Worm (Caenorhabditis elegans): ENCODE data around the gene bath-23.

DNA sequence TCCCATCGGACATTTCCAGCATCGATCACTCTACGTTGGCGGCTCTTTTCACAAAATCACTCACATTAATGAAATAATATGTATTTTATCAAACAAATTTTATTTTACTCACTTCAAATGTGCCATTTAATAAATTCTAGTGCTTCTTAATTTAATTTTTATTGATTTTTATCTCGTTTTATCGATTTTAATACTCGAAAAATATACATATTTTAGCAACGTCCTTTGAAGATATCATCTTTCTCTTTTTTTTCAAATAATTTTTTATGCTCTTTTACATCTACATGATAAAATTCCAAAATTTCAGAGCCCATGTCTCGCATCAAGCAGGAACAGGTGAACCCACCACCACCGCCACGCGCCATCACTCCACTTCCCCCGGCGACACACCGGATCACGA is 12.3 kb upstream of the bath-23 start, which contains the start of the genes lido-14 and bath-27:
- TF ChIP-seq nhr-237 (tag; optimal IDR thresholded peaks at IDR 0.05): no peak
- TF ChIP-seq pha-4 (tag; optimal IDR thresholded peaks at IDR 0.05): no peak
- no peak for TF ChIP-seq nhr-12 (tag; optimal IDR thresholded peaks at IDR 0.05)
- TF ChIP-seq unc-62 (GFP tag; optimal IDR thresholded peaks at IDR 0.05): no peak
- no peak for TF ChIP-seq lin-13 (tag; optimal IDR thresholded peaks at IDR 0.05)
- no peak for TF ChIP-seq ceh-43 (GFP tag; optimal IDR thresholded peaks at IDR 0.05)
- TF ChIP-seq elt-1 (tag; optimal IDR thresholded peaks at IDR 0.05; ENCODE audit: borderline replicate concordance, insufficient read depth): no peak
- TF ChIP-seq nhr-2 (tag; optimal IDR thresholded peaks at IDR 0.05): no peak
- TF ChIP-seq lsy-2 (tag; optimal IDR thresholded peaks at IDR 0.05): no peak
- no peak for TF ChIP-seq sptf-1 (tag; optimal IDR thresholded peaks at IDR 0.05)
